Fruit fly (Drosophila melanogaster) ovary, adult (tissue): Measurements from ENCODE around the gene Arpc1.
A peak's percentile ranks its signal among the peaks of the same experiment; 100 is the strongest.

Source experiments
- CG17801 ChIP-seq: fragments of 200-800 bp; optimal IDR thresholded peaks from 2 replicates; lab custom pipeline; 2019; ENCODE audit warnings: missing biosample characterization, mild to moderate bottlenecking, missing genetic modification characterization, moderate library complexity; ENCODE audit not compliant: partially characterized antibody

The Arpc1 gene

DNA sequence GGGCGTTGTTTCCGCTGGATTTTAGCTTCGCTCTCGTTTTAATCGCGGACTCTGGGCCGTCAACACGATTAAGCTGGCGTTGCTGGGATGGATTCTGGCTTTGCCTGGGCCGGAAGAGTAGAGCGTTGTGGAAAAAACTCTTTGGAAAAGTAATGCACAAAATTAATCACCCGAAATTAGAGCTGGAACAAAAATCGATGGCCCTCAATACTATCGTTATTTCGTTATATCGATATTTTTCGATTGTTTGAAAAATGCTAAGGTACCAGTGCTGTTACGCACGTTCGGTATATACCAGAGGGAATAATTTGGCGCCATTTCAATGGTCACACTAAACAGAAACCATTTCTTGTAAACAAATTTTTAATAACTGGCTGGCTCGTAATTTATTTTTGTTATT lies at the start of gene Arpc1, which contains the start of gene Orc5:
Gene Arpc1, minus strand, starts transcription at position 202 of the 400 bp plus-strand sequence.
Gene Orc5, plus strand, starts transcription at position 298 of the 400 bp plus-strand sequence.
- TF ChIP-seq CG17801 (GFP tag; lab: Kevin White, UChicago), result peak; percentile 26

DNA sequence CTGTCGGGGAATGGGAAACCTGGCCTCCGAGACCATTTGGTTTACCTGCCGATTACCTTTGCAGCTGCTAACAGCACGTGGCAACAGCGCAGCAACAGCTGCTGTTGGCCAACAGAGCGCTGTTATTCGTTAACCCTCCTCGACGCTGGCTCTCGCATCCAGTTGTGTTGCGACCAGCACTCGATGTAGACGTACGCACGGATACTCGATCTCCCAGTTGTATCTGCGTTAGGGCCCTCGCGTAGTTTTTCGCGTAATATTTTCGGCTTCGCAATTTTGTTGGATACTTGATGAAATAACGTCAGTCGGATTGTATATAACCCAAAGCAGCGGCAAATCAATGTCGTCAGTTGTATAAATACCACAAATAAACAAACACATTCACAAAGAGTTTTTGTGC lies 49.3 kb upstream of the Arpc1 start:
- TF ChIP-seq CG17801 (GFP tag; lab: Kevin White, UChicago), result peak; percentile 54

DNA sequence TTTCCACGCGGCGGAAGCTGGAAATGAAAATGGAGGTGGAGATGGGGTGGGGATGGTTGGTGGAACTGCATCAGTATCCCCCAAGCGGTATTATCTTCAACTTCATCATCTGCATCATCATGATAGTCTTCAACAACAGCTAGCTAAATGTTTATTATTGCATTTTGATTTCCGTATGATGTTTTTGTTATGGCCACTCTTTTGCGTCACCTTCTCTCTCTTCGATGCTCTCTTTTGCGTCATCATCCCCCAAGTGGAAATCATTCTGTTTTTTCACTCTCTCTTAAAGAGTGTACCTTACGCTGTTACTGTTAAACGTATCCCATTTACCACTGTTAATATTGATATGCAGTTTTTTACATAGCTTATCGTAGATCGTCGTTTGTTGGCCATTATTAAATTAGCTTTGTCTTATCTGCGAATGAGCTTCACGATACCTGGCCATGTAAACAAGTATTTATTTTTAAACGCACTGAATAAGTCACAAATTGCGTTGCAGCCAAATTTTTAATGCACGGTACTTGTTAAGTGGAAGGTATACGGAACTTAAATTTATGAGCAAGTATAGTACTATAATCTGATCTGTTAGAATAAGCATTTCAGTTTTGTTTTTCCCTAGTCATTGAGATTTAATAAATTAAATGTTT lies 48.5 kb upstream of the Arpc1 start:
- no peak for TF ChIP-seq CG17801 (GFP tag; lab: Kevin White, UChicago)

dm6 chr2L:13876698-13877097 lies 47.2 kb upstream of the Arpc1 start:
- no peak for TF ChIP-seq CG17801 (GFP tag; lab: Kevin White, UChicago)

- TF ChIP-seq CG17801 (GFP tag; lab: Kevin White, UChicago), result no peak
Observed at dm6 chr2L:13873147-13873546, 43.6 kb upstream of the Arpc1 start.

DNA sequence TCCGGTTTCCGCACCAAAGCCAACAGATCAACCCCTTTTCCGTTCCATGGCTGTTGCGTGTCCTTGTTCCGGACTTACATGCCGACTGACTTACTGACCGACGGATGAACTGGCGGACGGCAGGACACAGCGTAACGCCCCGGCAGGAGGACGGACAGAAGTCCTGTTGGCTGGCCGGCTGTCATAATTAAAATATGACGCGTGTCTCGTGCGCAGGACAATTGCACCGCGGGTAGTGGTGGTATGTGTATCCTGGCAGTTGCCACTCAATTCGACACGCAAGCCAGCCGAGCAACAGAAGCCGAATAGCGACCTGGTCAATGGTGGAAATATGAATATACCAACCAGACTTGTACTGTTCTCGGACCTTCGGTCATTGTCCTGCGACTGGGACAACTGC lies 39.9 kb upstream of the Arpc1 start:
- no peak for TF ChIP-seq CG17801 (GFP tag; lab: Kevin White, UChicago)

- TF ChIP-seq CG17801 (GFP tag; lab: Kevin White, UChicago), result no peak
Observed at dm6 chr2L:13867653-13868052, 38.1 kb upstream of the Arpc1 start.

DNA sequence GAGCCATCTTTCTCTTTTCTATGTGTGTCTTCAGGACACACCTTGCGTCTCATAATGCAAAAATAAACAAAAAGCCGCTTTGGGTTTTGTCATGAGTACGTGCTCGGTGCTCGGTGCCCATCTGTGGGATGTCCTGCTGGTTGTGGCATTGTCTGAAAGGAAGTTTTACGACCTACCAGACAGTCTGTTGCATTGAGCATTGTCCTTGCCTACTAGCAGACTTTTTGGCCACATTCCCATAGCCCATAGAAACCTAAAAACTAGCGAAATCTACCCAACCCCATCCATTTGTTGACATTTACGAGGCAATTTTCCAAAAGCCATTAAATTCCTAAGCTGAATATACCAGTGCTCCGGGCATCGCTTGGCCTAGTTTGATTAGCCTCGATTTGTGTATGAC lies 21.6 kb upstream of the Arpc1 start:
- no peak for TF ChIP-seq CG17801 (GFP tag; lab: Kevin White, UChicago)

DNA sequence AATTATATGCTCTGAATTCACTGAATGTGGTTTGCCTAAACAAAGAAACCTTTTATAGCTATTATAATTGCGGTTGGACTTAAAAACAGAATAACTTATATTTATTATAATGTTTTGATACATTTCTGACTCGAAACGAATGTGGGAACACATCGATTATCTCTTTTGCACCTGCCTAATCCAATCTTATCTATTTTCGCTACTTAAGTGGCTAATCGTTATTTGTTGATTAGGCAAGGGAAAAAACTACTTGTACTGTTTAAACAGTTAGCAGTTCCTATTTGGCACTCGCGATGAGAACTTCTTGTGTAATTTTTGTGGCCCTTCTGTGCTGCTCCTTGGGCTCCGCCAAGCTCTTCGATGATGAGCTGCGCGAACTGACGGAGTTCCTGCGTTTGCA lies 19.6 kb upstream of the Arpc1 start, which contains the start of gene CG7968:
Gene CG7968, plus strand, starts transcription at position 276 of the 400 bp plus-strand sequence.
- TF ChIP-seq CG17801 (GFP tag; lab: Kevin White, UChicago), result no peak

DNA sequence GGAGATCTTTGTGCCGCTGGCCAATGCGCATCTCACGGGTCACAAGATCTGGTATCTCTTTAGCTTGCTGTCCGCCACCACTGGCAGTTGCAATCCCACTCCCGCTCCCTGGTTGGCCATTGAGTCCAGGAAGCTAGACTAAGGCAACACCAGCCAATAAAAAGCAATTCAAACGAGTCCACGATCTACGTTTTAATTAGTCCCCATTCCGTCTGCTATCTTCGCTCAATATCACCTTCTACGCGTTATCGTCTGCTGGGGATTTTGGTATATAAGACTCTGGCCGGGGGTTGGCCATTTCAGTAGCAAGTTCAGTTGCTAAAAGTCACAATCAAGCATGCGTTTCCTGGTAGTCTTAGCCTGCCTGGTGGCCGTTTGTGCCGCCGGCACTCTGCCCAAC lies 18.1 kb upstream of the Arpc1 start, which contains the start of gene CG7953:
Gene CG7953, plus strand, starts transcription at position 301 of the 400 bp plus-strand sequence.
- no peak for TF ChIP-seq CG17801 (GFP tag; lab: Kevin White, UChicago)

DNA sequence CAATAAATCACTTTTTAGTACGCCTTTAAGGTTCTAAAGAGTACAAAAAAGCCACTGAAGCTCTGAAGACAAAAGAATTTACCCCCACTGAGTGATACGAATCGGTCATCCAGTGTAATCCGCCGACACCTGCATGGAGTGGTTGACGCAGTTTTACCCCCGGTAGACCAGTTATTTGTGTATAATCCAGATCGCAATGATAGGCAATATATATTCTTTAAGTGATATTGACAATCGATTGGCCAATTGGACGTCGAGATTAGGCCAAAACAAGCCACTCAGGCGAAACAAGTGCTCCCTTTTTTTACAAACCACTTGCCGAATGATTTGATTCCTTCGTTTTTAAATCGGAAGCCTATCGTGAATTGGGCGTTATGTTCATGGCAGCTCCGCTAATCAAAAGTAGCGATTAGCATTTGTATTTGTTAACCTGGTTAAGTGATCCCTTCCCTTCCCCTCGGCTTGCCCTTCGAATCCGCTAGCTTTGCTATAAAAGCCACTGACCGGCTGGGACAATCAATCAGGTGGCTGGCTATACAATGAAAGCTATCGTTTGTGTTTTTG lies 16.8 kb upstream of the Arpc1 start, which contains the start of gene CG7916:
Gene CG7916, plus strand, starts transcription at position 514 of the 564 bp plus-strand sequence.
- TF ChIP-seq CG17801 (GFP tag; lab: Kevin White, UChicago), result no peak

DNA sequence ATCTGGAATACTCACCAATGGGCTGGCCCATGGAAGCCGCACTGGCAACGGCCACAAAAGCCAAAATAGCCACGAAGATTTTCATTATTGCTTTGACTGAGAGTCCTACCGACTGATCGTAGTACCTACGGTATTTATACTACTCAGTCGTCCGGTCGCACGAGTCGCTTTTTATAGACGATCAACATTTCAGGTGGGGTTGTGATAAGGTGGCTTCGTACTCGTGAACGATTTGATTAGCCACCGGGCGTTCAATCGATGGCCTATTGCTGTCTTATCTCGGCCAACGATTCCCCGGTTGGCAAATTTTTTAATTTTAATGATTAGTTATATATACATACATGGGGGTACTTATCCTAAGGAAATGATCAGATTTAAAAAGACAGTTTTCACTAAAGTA lies 15.6 kb upstream of the Arpc1 start, which contains the start of gene CG8997:
Gene CG8997, minus strand, starts transcription at position 148 of the 400 bp plus-strand sequence.
- TF ChIP-seq CG17801 (GFP tag; lab: Kevin White, UChicago), result no peak

DNA sequence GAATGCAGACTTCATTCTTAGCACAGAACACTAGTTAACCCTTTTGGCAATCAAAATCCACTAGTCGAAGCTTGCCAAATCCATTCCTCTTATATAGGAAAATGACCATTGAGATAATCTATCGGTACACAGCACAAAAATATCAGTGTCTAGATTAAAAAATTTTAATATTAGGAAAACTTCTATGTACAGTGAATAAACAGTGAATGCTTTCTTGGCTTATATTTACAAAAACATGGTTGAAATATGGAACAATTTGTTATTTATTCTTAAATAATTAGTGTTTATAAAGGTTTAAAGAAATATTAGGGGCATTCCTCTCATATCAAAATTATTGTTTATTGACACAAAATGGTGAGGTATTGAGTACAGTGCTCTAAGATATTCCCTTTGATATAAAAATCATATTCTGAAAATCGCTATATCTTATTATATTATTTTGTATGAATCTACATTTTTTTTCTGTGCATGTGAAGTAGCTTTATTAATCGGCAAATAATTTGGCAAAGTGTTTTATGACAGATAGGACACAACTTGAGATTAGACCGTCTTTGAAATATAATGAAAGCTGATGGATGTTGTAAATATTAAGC lies 14.2 kb upstream of the Arpc1 start, which contains the start of gene CG33306:
Gene CG33306, minus strand, starts transcription at position 51 of the 593 bp plus-strand sequence.
- no peak for TF ChIP-seq CG17801 (GFP tag; lab: Kevin White, UChicago)

dm6 chr2L:13842572-13842971 lies 13.0 kb upstream of the Arpc1 start:
- no peak for TF ChIP-seq CG17801 (GFP tag; lab: Kevin White, UChicago)

- TF ChIP-seq CG17801 (GFP tag; lab: Kevin White, UChicago), result no peak
Observed at dm6 chr2L:13842078-13842477, 12.5 kb upstream of the Arpc1 start.
